Fruit fly (Drosophila melanogaster): Measurements from ENCODE around the gene tin.

The tin gene

dm6 chr3R:21347815-21348186 is 31.0 kb upstream of the tin start (continued):
- TF ChIP-seq CG2889 (GFP tag; IDR thresholded peaks at IDR 0.05) (no peak), pros (GFP tag; optimal IDR thresholded peaks at IDR 0.05) (no peak), CG8089 (GFP tag; optimal IDR thresholded peaks at IDR 0.05) (no peak), dmrt11E (tag; optimal IDR thresholded peaks at IDR 0.05) (peak; percentile 39), CG32767 (GFP tag; IDR thresholded peaks at IDR 0.05) (0 out of 2 replicates have a peak, but pooled peaks have one; percentile 43), CG6813 (GFP tag; optimal IDR thresholded peaks at IDR 0.05) (peak; percentile 28), bab2 (GFP tag; optimal IDR thresholded peaks at IDR 0.05) (no peak), rib (GFP tag; IDR thresholded peaks at IDR 0.05) (no peak), CG31441 (GFP tag; IDR thresholded peaks at IDR 0.05) (no peak), psq (GFP tag; optimal IDR thresholded peaks at IDR 0.05) (no peak), HHEX (GFP tag; optimal IDR thresholded peaks at IDR 0.05) (no peak), Pdp1 (GFP tag; optimal IDR thresholded peaks at IDR 0.05) (peak in 1 of 2 experiments; percentile 31), Stat92E (GFP tag; optimal IDR thresholded peaks at IDR 0.05) (no peak), CG10543 (GFP tag; optimal IDR thresholded peaks at IDR 0.05) (no peak), Fer1 (GFP tag; optimal IDR thresholded peaks at IDR 0.05) (no peak), NFAT (GFP tag; IDR thresholded peaks at IDR 0.05) (no peak), H15 (GFP tag; IDR thresholded peaks at IDR 0.05) (no peak), CG33213 (GFP tag; optimal IDR thresholded peaks at IDR 0.05) (no peak), CG3995 (GFP tag; optimal IDR thresholded peaks at IDR 0.05) (no peak), br (optimal IDR thresholded peaks at IDR 0.05) (no peak), Bteb2 (GFP tag; optimal IDR thresholded peaks at IDR 0.05) (no peak), fd64A (GFP tag; optimal IDR thresholded peaks at IDR 0.05) (no peak), CG3281 (GFP tag; optimal IDR thresholded peaks at IDR 0.05) (no peak), CG1529 (GFP tag; optimal IDR thresholded peaks at IDR 0.05) (peak; percentile 40), wek (GFP tag; optimal IDR thresholded peaks at IDR 0.05) (no peak), CG14710 (tag; optimal IDR thresholded peaks at IDR 0.05) (peak; percentile 49), CG8281 (tag; optimal IDR thresholded peaks at IDR 0.05) (no peak), prd (optimal IDR thresholded peaks at IDR 0.05) (no peak), prd (GFP tag; IDR thresholded peaks at IDR 0.05) (peak; percentile 32; the same call in 1 of the 3 replicates), CG17568 (GFP tag; optimal IDR thresholded peaks at IDR 0.05) (no peak), CG2202 (tag; optimal IDR thresholded peaks at IDR 0.05) (no peak), tap (tag; optimal IDR thresholded peaks at IDR 0.05) (no peak), zen2 (GFP tag; IDR thresholded peaks at IDR 0.05; ENCODE audit: partially characterized antibody) (no peak), tup (GFP tag; optimal IDR thresholded peaks at IDR 0.05) (no peak), maf-S (GFP tag; optimal IDR thresholded peaks at IDR 0.05) (no peak), Trl (optimal IDR thresholded peaks at IDR 0.05) (no peak), Trl (GFP tag; optimal IDR thresholded peaks at IDR 0.05) (no peak), Dip2 (GFP tag; IDR thresholded peaks at IDR 0.05) (no peak), CG18262 (tag; optimal IDR thresholded peaks at IDR 0.05) (peak; percentile 72), Ets65A (GFP tag) (peak; percentile 78), HLH3B (GFP tag; IDR thresholded peaks at IDR 0.05) (no peak), sug (tag; optimal IDR thresholded peaks at IDR 0.05) (no peak), kay (GFP tag; optimal IDR thresholded peaks at IDR 0.05) (no peak), CG14667 (GFP tag; IDR thresholded peaks at IDR 0.05) (no peak), Antp (GFP tag; optimal IDR thresholded peaks at IDR 0.05) (no peak), CG12104 (GFP tag; optimal IDR thresholded peaks at IDR 0.05) (no peak), tna (GFP tag; IDR thresholded peaks at IDR 0.05; ENCODE audit: partially characterized antibody) (no peak), ara (GFP tag; IDR thresholded peaks at IDR 0.05) (0 out of 2 replicates have a peak, but pooled peaks have one; percentile 31), CG34376 (GFP tag; optimal IDR thresholded peaks at IDR 0.05) (no peak), hth (optimal IDR thresholded peaks at IDR 0.05) (no peak), hbn (GFP tag; IDR thresholded peaks at IDR 0.05; ENCODE audit: partially characterized antibody) (no peak), E2f2 (GFP tag; IDR thresholded peaks at IDR 0.05) (no peak), CG34422 (GFP tag; IDR thresholded peaks at IDR 0.05) (no peak)

All from whole organism, embryonic.